Worm (Caenorhabditis elegans) whole organism, L3 larva: ENCODE data around the gene F11E6.8.

Experiments used
- R02D3.7 ChIP-seq: fragments of 150-350 bp; optimal IDR thresholded peaks from 2 replicates; lab custom pipeline; 2014; ENCODE audit warnings: missing biosample characterization, missing genetic modification characterization
- ZK546.5 ChIP-seq: sonication (generic microtip); optimal IDR thresholded peaks from 2 replicates; lab custom pipeline; 2017; ENCODE audit warnings: missing biosample characterization, missing genetic modification characterization
- ama-1 ChIP-seq: fragments of 150-350 bp; optimal IDR thresholded peaks from 2 replicates; lab custom pipeline; 2018
- ceh-82 ChIP-seq: fragments of 150-350 bp; optimal IDR thresholded peaks from 2 replicates; lab custom pipeline; 2014; ENCODE audit warnings: missing biosample characterization, missing genetic modification characterization
- daf-12 ChIP-seq: fragments of 150-350 bp; optimal IDR thresholded peaks from 2 replicates; lab custom pipeline; 2014; ENCODE audit warnings: missing biosample characterization, missing genetic modification reagents, missing genetic modification characterization
- egl-27 ChIP-seq: sonication (generic microtip); optimal IDR thresholded peaks from 4 replicates; lab custom pipeline; 2017; ENCODE audit warnings: missing biosample characterization, missing genetic modification reagents, missing genetic modification characterization
- elt-1 ChIP-seq: fragments of 150-350 bp; optimal IDR thresholded peaks from 2 replicates; lab custom pipeline; 2014; ENCODE audit warnings: missing biosample characterization, missing genetic modification characterization
- elt-2 ChIP-seq: sonication (generic microtip); optimal IDR thresholded peaks from 2 replicates; lab custom pipeline; 2016; ENCODE audit warnings: missing genetic modification reagents, mild to moderate bottlenecking, missing genetic modification characterization, missing compliant biosample characterization
- eor-1 ChIP-seq, 2 experiments: fragments of 150-350 bp; optimal IDR thresholded peaks; 2 replicates each; lab custom pipeline; 2014 to 2018; ENCODE audit warnings: missing biosample characterization in 2 of 2, missing genetic modification characterization in 2 of 2
- fkh-10 ChIP-seq: sonication (generic microtip); optimal IDR thresholded peaks from 2 replicates; lab custom pipeline; 2017; ENCODE audit warnings: missing biosample characterization, missing genetic modification reagents, missing genetic modification characterization
- fos-1 ChIP-seq: fragments of 150-350 bp; optimal IDR thresholded peaks from 2 replicates; lab custom pipeline; 2014; ENCODE audit warnings: missing biosample characterization, missing genetic modification characterization
- jun-1 ChIP-seq: fragments of 150-350 bp; optimal IDR thresholded peaks from 2 replicates; lab custom pipeline; 2014; ENCODE audit warnings: missing biosample characterization, missing genetic modification reagents, missing genetic modification characterization
- lin-15B ChIP-seq: fragments of 150-350 bp; optimal IDR thresholded peaks from 2 replicates; lab custom pipeline; 2014; ENCODE audit warnings: missing biosample characterization, missing genetic modification characterization
- lin-39 ChIP-seq: fragments of 150-350 bp; optimal IDR thresholded peaks from 2 replicates; lab custom pipeline; 2018; ENCODE audit warnings: missing biosample characterization, missing genetic modification reagents, missing genetic modification characterization
- lsy-12 ChIP-seq: sonication (generic microtip); optimal IDR thresholded peaks from 2 replicates; lab custom pipeline; 2016; ENCODE audit warnings: mild to moderate bottlenecking, missing genetic modification characterization, missing compliant biosample characterization
- mml-1 ChIP-seq: fragments of 150-350 bp; sonication (generic microtip); optimal IDR thresholded peaks from 3 replicates; lab custom pipeline; 2014; ENCODE audit warnings: missing biosample characterization, missing genetic modification characterization
- nhr-11 ChIP-seq: fragments of 150-350 bp; optimal IDR thresholded peaks from 2 replicates; lab custom pipeline; 2014; ENCODE audit warnings: missing biosample characterization, missing genetic modification characterization
- nhr-23 ChIP-seq: fragments of 150-350 bp; optimal IDR thresholded peaks from 2 replicates; lab custom pipeline; 2014; ENCODE audit warnings: missing biosample characterization, missing genetic modification reagents, missing genetic modification characterization
- nhr-237 ChIP-seq: fragments of 150-350 bp; optimal IDR thresholded peaks from 2 replicates; lab custom pipeline; 2014; ENCODE audit warnings: missing biosample characterization, missing genetic modification characterization
- nhr-25 ChIP-seq: sonication (generic microtip); optimal IDR thresholded peaks from 2 replicates; lab custom pipeline; 2017; ENCODE audit warnings: missing biosample characterization, missing genetic modification characterization
- nhr-43 ChIP-seq: sonication (generic microtip); optimal IDR thresholded peaks from 2 replicates; lab custom pipeline; 2016; ENCODE audit warnings: mild to moderate bottlenecking, missing genetic modification characterization, missing compliant biosample characterization; ENCODE audit not compliant: poor library complexity, severe bottlenecking
- nhr-77 ChIP-seq: fragments of 150-350 bp; optimal IDR thresholded peaks from 2 replicates; lab custom pipeline; 2014; ENCODE audit warnings: missing biosample characterization, missing genetic modification characterization
- pha-4 ChIP-seq: fragments of 150-350 bp; optimal IDR thresholded peaks from 2 replicates; lab custom pipeline; 2014; ENCODE audit warnings: missing biosample characterization, missing genetic modification reagents, missing genetic modification characterization
- pqm-1 ChIP-seq: fragments of 150-350 bp; optimal IDR thresholded peaks from 2 replicates; lab custom pipeline; 2017; ENCODE audit warnings: missing biosample characterization, missing genetic modification characterization, inconsistent platforms
- skn-1 ChIP-seq: fragments of 150-350 bp; optimal IDR thresholded peaks from 2 replicates; lab custom pipeline; 2014; ENCODE audit warnings: missing biosample characterization, missing genetic modification characterization
- snpc-4 ChIP-seq: fragments of 150-350 bp; optimal IDR thresholded peaks from 2 replicates; lab custom pipeline; 2014; ENCODE audit warnings: missing biosample characterization, missing genetic modification characterization
- tbx-2 ChIP-seq: sonication (generic microtip); optimal IDR thresholded peaks from 2 replicates; lab custom pipeline; 2016; ENCODE audit warnings: mild to moderate bottlenecking, missing genetic modification characterization, missing compliant biosample characterization
- unc-39 ChIP-seq: sonication (generic microtip); optimal IDR thresholded peaks from 4 replicates; lab custom pipeline; 2017; ENCODE audit warnings: missing biosample characterization, missing genetic modification characterization

The F11E6.8 gene

DNA sequence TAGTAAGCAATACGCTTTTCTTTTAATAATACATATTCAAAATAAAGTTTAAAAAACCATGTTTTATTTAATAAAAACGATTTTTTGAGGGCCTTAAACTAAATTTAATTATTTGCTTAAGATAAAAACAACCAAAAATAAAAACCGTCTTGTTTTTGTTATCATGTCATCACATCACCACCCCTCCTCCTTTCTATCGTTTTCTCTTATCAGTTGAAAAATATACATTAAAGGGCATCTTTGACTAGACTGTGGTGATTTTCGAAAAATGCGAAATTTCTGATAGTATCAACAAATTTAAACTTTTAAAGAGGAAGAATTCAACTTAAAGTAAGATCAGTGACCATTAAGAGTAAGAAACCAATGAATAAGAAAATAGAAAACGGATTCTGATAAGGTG, 44.2 kb downstream of the F11E6.8 start:
- TF ChIP-seq jun-1: peak; percentile 8
- TF ChIP-seq snpc-4 (tag; lab: Kevin White, UChicago): no peak
- TF ChIP-seq elt-2 (tag; lab: Kevin White, UChicago): peak; percentile 76
- peak; percentile 60 for TF ChIP-seq pqm-1 (tag; lab: Kevin White, UChicago)

- TF ChIP-seq nhr-23 (tag; lab: Kevin White, UChicago) (no peak), ceh-82 (tag; lab: Kevin White, UChicago) (no peak), nhr-25 (tag; lab: Kevin White, UChicago) (no peak), elt-1 (tag; lab: Kevin White, UChicago) (no peak), fos-1 (no peak), nhr-43 (tag; lab: Kevin White, UChicago) (no peak), nhr-237 (no peak)
These were observed 44.8 kb downstream of the F11E6.8 start, which contains the start of gene pmp-4 for ce11 chrIV:17405530-17405929. Gene pmp-4 (minus strand): TSS chrIV:17405630.

- TF ChIP-seq R02D3.7 (no peak), lin-15B (no peak), eor-1 (tag; optimal IDR thresholded peaks at IDR 0.05; lab: Kevin White, UChicago) (no peak), nhr-11 (no peak), lsy-12 (tag; lab: Kevin White, UChicago) (no peak)
These were observed 50.9 kb downstream of the F11E6.8 start, which contains the start of gene T02D1.4 for ce11 chrIV:17399455-17399854. Gene T02D1.4 (plus strand): TSS chrIV:17399755.

DNA sequence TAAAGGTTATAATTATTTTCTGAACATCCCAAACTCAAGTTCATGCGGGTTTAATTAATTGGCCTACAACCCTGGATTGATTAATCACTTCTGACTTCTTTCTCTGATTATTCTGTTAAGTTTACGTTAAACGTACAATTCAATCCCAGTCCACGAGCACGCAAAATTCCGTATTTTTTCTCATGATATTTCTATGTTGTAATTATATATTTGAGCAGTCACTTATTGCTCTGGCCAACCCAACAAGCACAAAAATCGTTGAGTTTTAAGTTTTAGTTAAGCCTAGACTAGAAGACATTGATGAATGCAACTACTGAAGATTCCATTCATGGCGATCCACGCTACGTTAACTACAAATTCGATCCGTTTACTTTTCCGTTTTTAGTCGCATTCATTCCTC, 54.4 kb downstream of the F11E6.8 start, which contains the start of gene sru-15:
sru-15 (plus strand) TSS at position 301 of the 400 bp plus-strand sequence.
- TF ChIP-seq mml-1 (tag; lab: Kevin White, UChicago): no peak
- TF ChIP-seq eor-1 (tag; optimal IDR thresholded peaks at IDR 0.05; lab: Kevin White, UChicago): no peak
- no peak for TF ChIP-seq egl-27
- no peak for TF ChIP-seq jun-1
- TF ChIP-seq daf-12: no peak
- TF ChIP-seq nhr-77 (tag; lab: Kevin White, UChicago): no peak
- no peak for TF ChIP-seq ZK546.5 (tag; lab: Kevin White, UChicago)
- TF ChIP-seq R02D3.7: no peak
- no peak for TF ChIP-seq lin-39 (tag; lab: Kevin White, UChicago)
- no peak for TF ChIP-seq nhr-25 (tag; lab: Kevin White, UChicago)
- no peak for TF ChIP-seq nhr-11
- TF ChIP-seq unc-39 (tag; lab: Kevin White, UChicago): no peak
- no peak for TF ChIP-seq lin-15B
- no peak for TF ChIP-seq nhr-43 (tag; lab: Kevin White, UChicago)
- no peak for TF ChIP-seq tbx-2 (tag; lab: Kevin White, UChicago)
- TF ChIP-seq fkh-10: no peak
- no peak for TF ChIP-seq ama-1 (lab: Kevin White, UChicago)
- no peak for TF ChIP-seq elt-2 (tag; lab: Kevin White, UChicago)
- no peak for TF ChIP-seq skn-1
- no peak for TF ChIP-seq pha-4 (tag; lab: Kevin White, UChicago)
